Worm (Caenorhabditis elegans): ENCODE results near the gene R74.2.

The R74.2 gene

ce11 chrIII:4187845-4188244, at the start of gene R74.2:
Gene R74.2 (plus strand): TSS chrIII:4188160.
- TF ChIP-seq tra-4 (tag; optimal IDR thresholded peaks at IDR 0.05), result no peak
- TF ChIP-seq tbx-37 (GFP tag; conservative IDR thresholded peaks at IDR 0.05), result no peak

- TF ChIP-seq scrt-1 (GFP tag; IDR thresholded peaks at IDR 0.05) (no peak), ceh-13 (GFP tag; optimal IDR thresholded peaks at IDR 0.05) (no peak), ama-1 (optimal IDR thresholded peaks at IDR 0.05) (no peak), tra-4 (tag; optimal IDR thresholded peaks at IDR 0.05) (no peak), tbx-11 (GFP tag; IDR thresholded peaks at IDR 0.05) (no peak), aly-1 (tag; optimal IDR thresholded peaks at IDR 0.05) (no peak), F13C5.2 (tag; optimal IDR thresholded peaks at IDR 0.05) (no peak), pes-1 (GFP tag; IDR thresholded peaks at IDR 0.05) (no peak), hmg-4 (GFP tag; optimal IDR thresholded peaks at IDR 0.05) (no peak), sea-1 (GFP tag; conservative IDR thresholded peaks at IDR 0.05) (no peak), hnd-1 (tag; optimal IDR thresholded peaks at IDR 0.05) (no peak), flt-1 (GFP tag; IDR thresholded peaks at IDR 0.05) (no peak), B0310.2 (tag; optimal IDR thresholded peaks at IDR 0.05) (no peak), ceh-36 (tag; optimal IDR thresholded peaks at IDR 0.05) (no peak), ets-7 (tag; optimal IDR thresholded peaks at IDR 0.05) (no peak), tbx-37 (GFP tag; conservative IDR thresholded peaks at IDR 0.05) (no peak)
Measured at ce11 chrIII:4143170-4143569, 44.8 kb upstream of the R74.2 start.

ce11 chrIII:4150919-4151318, 37.0 kb upstream of the R74.2 start:
- no peak for TF ChIP-seq ceh-13 (GFP tag; optimal IDR thresholded peaks at IDR 0.05)
- TF ChIP-seq F13C5.2 (tag; optimal IDR thresholded peaks at IDR 0.05), result peak; percentile 64

- TF ChIP-seq tra-4 (tag; optimal IDR thresholded peaks at IDR 0.05), result no peak
- TF ChIP-seq tbx-37 (GFP tag; conservative IDR thresholded peaks at IDR 0.05), result no peak
- TF ChIP-seq ama-1 (optimal IDR thresholded peaks at IDR 0.05), result no peak
- TF ChIP-seq ceh-13 (GFP tag; optimal IDR thresholded peaks at IDR 0.05), result no peak
- no peak for TF ChIP-seq hmg-4 (GFP tag; optimal IDR thresholded peaks at IDR 0.05)
- no peak for TF ChIP-seq hmbx-1 (tag; optimal IDR thresholded peaks at IDR 0.05)
- no peak for TF ChIP-seq sea-1 (GFP tag; conservative IDR thresholded peaks at IDR 0.05)
- no peak for TF ChIP-seq scrt-1 (GFP tag; IDR thresholded peaks at IDR 0.05)
- TF ChIP-seq pes-1 (GFP tag; IDR thresholded peaks at IDR 0.05), result no peak
- TF ChIP-seq aly-1 (tag; optimal IDR thresholded peaks at IDR 0.05), result no peak
- no peak for TF ChIP-seq B0310.2 (tag; optimal IDR thresholded peaks at IDR 0.05)
- TF ChIP-seq ceh-36 (tag; optimal IDR thresholded peaks at IDR 0.05), result no peak
Measured at ce11 chrIII:4151548-4152104, 36.3 kb upstream of the R74.2 start, which contains the start of the genes wht-3 and har-1. Gene wht-3 (minus strand): TSS chrIII:4151598. Gene har-1 (plus strand): TSS chrIII:4152054.

- TF ChIP-seq aly-1 (tag; optimal IDR thresholded peaks at IDR 0.05), result no peak
- no peak for TF ChIP-seq tra-4 (tag; optimal IDR thresholded peaks at IDR 0.05)
- no peak for TF ChIP-seq pes-1 (GFP tag; IDR thresholded peaks at IDR 0.05)
- TF ChIP-seq sea-1 (GFP tag; conservative IDR thresholded peaks at IDR 0.05), result no peak
- no peak for TF ChIP-seq ama-1 (optimal IDR thresholded peaks at IDR 0.05)
- no peak for TF ChIP-seq hnd-1 (tag; optimal IDR thresholded peaks at IDR 0.05)
- TF ChIP-seq flt-1 (GFP tag; IDR thresholded peaks at IDR 0.05), result no peak
- TF ChIP-seq ceh-36 (tag; optimal IDR thresholded peaks at IDR 0.05), result no peak
- TF ChIP-seq F13C5.2 (tag; optimal IDR thresholded peaks at IDR 0.05), result no peak
- no peak for TF ChIP-seq ets-7 (tag; optimal IDR thresholded peaks at IDR 0.05)
- no peak for TF ChIP-seq tbx-37 (GFP tag; conservative IDR thresholded peaks at IDR 0.05)
- TF ChIP-seq hmbx-1 (tag; optimal IDR thresholded peaks at IDR 0.05), result no peak
- no peak for TF ChIP-seq tbx-11 (GFP tag; IDR thresholded peaks at IDR 0.05)
- TF ChIP-seq hmg-4 (GFP tag; optimal IDR thresholded peaks at IDR 0.05), result no peak
Measured at ce11 chrIII:4152309-4152708, 35.7 kb upstream of the R74.2 start.

ce11 chrIII:4152828-4153227, 35.1 kb upstream of the R74.2 start:
- no peak for TF ChIP-seq ama-1 (optimal IDR thresholded peaks at IDR 0.05)
- TF ChIP-seq scrt-1 (GFP tag; IDR thresholded peaks at IDR 0.05), result no peak
- TF ChIP-seq hmbx-1 (tag; optimal IDR thresholded peaks at IDR 0.05), result no peak
- TF ChIP-seq tbx-11 (GFP tag; IDR thresholded peaks at IDR 0.05), result no peak
- no peak for TF ChIP-seq sea-1 (GFP tag; conservative IDR thresholded peaks at IDR 0.05)
- TF ChIP-seq tra-4 (tag; optimal IDR thresholded peaks at IDR 0.05), result no peak
- TF ChIP-seq F13C5.2 (tag; optimal IDR thresholded peaks at IDR 0.05), result no peak
- no peak for TF ChIP-seq ets-7 (tag; optimal IDR thresholded peaks at IDR 0.05)
- no peak for TF ChIP-seq aly-1 (tag; optimal IDR thresholded peaks at IDR 0.05)
- no peak for TF ChIP-seq pes-1 (GFP tag; IDR thresholded peaks at IDR 0.05)
- TF ChIP-seq ceh-36 (tag; optimal IDR thresholded peaks at IDR 0.05), result no peak

ce11 chrIII:4153299-4153698, 34.7 kb upstream of the R74.2 start, which contains the start of gene glod-4:
Gene glod-4 (plus strand): TSS chrIII:4153599.
- TF ChIP-seq tra-4 (tag; optimal IDR thresholded peaks at IDR 0.05) (no peak), hmg-4 (GFP tag; optimal IDR thresholded peaks at IDR 0.05) (no peak), hmbx-1 (tag; optimal IDR thresholded peaks at IDR 0.05) (no peak), sea-1 (GFP tag; conservative IDR thresholded peaks at IDR 0.05) (no peak), ama-1 (optimal IDR thresholded peaks at IDR 0.05) (no peak), F13C5.2 (tag; optimal IDR thresholded peaks at IDR 0.05) (no peak), tbx-11 (GFP tag; IDR thresholded peaks at IDR 0.05) (no peak), ceh-13 (GFP tag; optimal IDR thresholded peaks at IDR 0.05) (no peak), aly-1 (tag; optimal IDR thresholded peaks at IDR 0.05) (no peak), tbx-37 (GFP tag; conservative IDR thresholded peaks at IDR 0.05) (no peak), B0310.2 (tag; optimal IDR thresholded peaks at IDR 0.05) (no peak), flt-1 (GFP tag; IDR thresholded peaks at IDR 0.05) (no peak), hnd-1 (tag; optimal IDR thresholded peaks at IDR 0.05) (no peak), scrt-1 (GFP tag; IDR thresholded peaks at IDR 0.05) (no peak), ceh-36 (tag; optimal IDR thresholded peaks at IDR 0.05) (no peak), ets-7 (tag; optimal IDR thresholded peaks at IDR 0.05) (no peak), pes-1 (GFP tag; IDR thresholded peaks at IDR 0.05) (no peak)

ce11 chrIII:4157298-4157697, 30.7 kb upstream of the R74.2 start, which contains the start of gene C16C10.9:
Gene C16C10.9 (minus strand): TSS chrIII:4157398.
- TF ChIP-seq tbx-11 (GFP tag; IDR thresholded peaks at IDR 0.05) (no peak), flt-1 (GFP tag; IDR thresholded peaks at IDR 0.05) (no peak), hnd-1 (tag; optimal IDR thresholded peaks at IDR 0.05) (no peak), ama-1 (optimal IDR thresholded peaks at IDR 0.05) (no peak), ceh-36 (tag; optimal IDR thresholded peaks at IDR 0.05) (no peak), F13C5.2 (tag; optimal IDR thresholded peaks at IDR 0.05) (no peak), sea-1 (GFP tag; conservative IDR thresholded peaks at IDR 0.05) (no peak), pes-1 (GFP tag; IDR thresholded peaks at IDR 0.05) (no peak), scrt-1 (GFP tag; IDR thresholded peaks at IDR 0.05) (no peak)
